Fruit fly (Drosophila melanogaster) whole organism, embryonic: ENCODE data around the gene Nf-YA.
A peak's percentile ranks its signal among the peaks of the same experiment; 100 is the strongest.

Experiments
- Atf-2 ChIP-seq: fragments of 200-800 bp; sonication (Bioruptor generic); optimal IDR thresholded peaks from 2 replicates; lab custom pipeline; 2016; ENCODE audit warnings: missing biosample characterization, missing genetic modification characterization
- Bgb ChIP-seq: fragments of 200-800 bp; sonication (Bioruptor generic); IDR thresholded peaks from 2 replicates; pipeline ENCODE4 v1.3.6; 2022; ENCODE audit warnings: missing biosample characterization, missing genetic modification characterization; ENCODE audit not compliant: partially characterized antibody
- CG10274 ChIP-seq: fragments of 200-800 bp; sonication (Bioruptor generic); optimal IDR thresholded peaks from 3 replicates; lab custom pipeline; 2017; ENCODE audit warnings: missing biosample characterization, mild to moderate bottlenecking, missing genetic modification characterization
- CG10321 ChIP-seq: fragments of 200-800 bp; sonication (Bioruptor generic); IDR thresholded peaks from 2 replicates; pipeline ENCODE4 v1.3.6; 2022; ENCODE audit warnings: missing biosample characterization, missing genetic modification characterization
- CG11085 ChIP-seq: fragments of 200-800 bp; sonication (Bioruptor generic); IDR thresholded peaks from 2 replicates; pipeline ENCODE4 v1.3.6; 2022; ENCODE audit warnings: missing biosample characterization, missing genetic modification characterization
- CG11695 ChIP-seq: fragments of 200-800 bp; sonication (Bioruptor generic); IDR thresholded peaks from 3 replicates; pipeline ENCODE4 v1.3.6; 2022; ENCODE audit warnings: missing biosample characterization, missing genetic modification characterization
- CG14441 ChIP-seq: fragments of 200-800 bp; sonication (Bioruptor generic); IDR thresholded peaks from 2 replicates; pipeline ENCODE4 v1.3.6; 2022; ENCODE audit warnings: missing biosample characterization, missing genetic modification characterization
- CG15514 ChIP-seq: fragments of 200-800 bp; sonication (Bioruptor generic); optimal IDR thresholded peaks from 3 replicates; lab custom pipeline; 2017; ENCODE audit warnings: missing biosample characterization, missing genetic modification characterization, mild to moderate bottlenecking, moderate library complexity, missing genetic modification reagents
- CG1647 ChIP-seq: fragments of 200-800 bp; sonication (Bioruptor generic); optimal IDR thresholded peaks from 3 replicates; lab custom pipeline; 2016; ENCODE audit warnings: missing biosample characterization, missing genetic modification characterization
- CG16813 ChIP-seq: fragments of 200-800 bp; sonication (Bioruptor generic); IDR thresholded peaks from 3 replicates; pipeline ENCODE4 v1.3.6; 2022; ENCODE audit warnings: missing biosample characterization, missing genetic modification characterization; ENCODE audit not compliant: partially characterized antibody
- CG16815 ChIP-seq: fragments of 200-800 bp; sonication (Bioruptor generic); optimal IDR thresholded peaks from 3 replicates; lab custom pipeline; 2017; ENCODE audit warnings: missing biosample characterization, mild to moderate bottlenecking, missing genetic modification characterization
- CG2120 ChIP-seq: fragments of 200-800 bp; sonication (Bioruptor generic); optimal IDR thresholded peaks from 3 replicates; lab custom pipeline; 2016; ENCODE audit warnings: missing biosample characterization, missing genetic modification characterization
- CG32532 ChIP-seq: fragments of 200-800 bp; sonication (Bioruptor generic); IDR thresholded peaks from 2 replicates; pipeline ENCODE4 v1.3.6; 2022; ENCODE audit warnings: missing biosample characterization, missing genetic modification characterization
- CG3281 ChIP-seq: fragments of 200-800 bp; sonication (Bioruptor generic); optimal IDR thresholded peaks from 3 replicates; lab custom pipeline; 2017; ENCODE audit warnings: missing biosample characterization, mild to moderate bottlenecking, missing genetic modification characterization
- CG4424 ChIP-seq: fragments of 200-800 bp; sonication (Bioruptor generic); optimal IDR thresholded peaks from 3 replicates; lab custom pipeline; 2016; ENCODE audit warnings: missing biosample characterization, missing genetic modification characterization
- CG6254 ChIP-seq: fragments of 200-800 bp; sonication (Bioruptor generic); optimal IDR thresholded peaks from 3 replicates; lab custom pipeline; 2017; ENCODE audit warnings: mild to moderate bottlenecking, missing biosample characterization, missing genetic modification reagents, missing genetic modification characterization
- CG8089 ChIP-seq: fragments of 200-800 bp; sonication (Bioruptor generic); optimal IDR thresholded peaks from 3 replicates; lab custom pipeline; 2016; ENCODE audit warnings: missing biosample characterization, missing genetic modification characterization
- CG9215 ChIP-seq: fragments of 200-800 bp; sonication (Bioruptor generic); IDR thresholded peaks from 2 replicates; pipeline ENCODE4 v1.3.6; 2022; ENCODE audit warnings: missing biosample characterization, missing genetic modification characterization
- CG9932 ChIP-seq: fragments of 200-800 bp; sonication (Bioruptor generic); IDR thresholded peaks from 2 replicates; pipeline ENCODE4 v1.3.6; 2022; ENCODE audit warnings: missing biosample characterization, missing genetic modification characterization
- CrebB ChIP-seq: fragments of 200-800 bp; sonication (Bioruptor generic); optimal IDR thresholded peaks from 3 replicates; lab custom pipeline; 2018; ENCODE audit warnings: missing biosample characterization, mild to moderate bottlenecking, missing genetic modification characterization
- D19B ChIP-seq: fragments of 200-800 bp; sonication (Bioruptor generic); optimal IDR thresholded peaks from 2 replicates; lab custom pipeline; 2017; ENCODE audit warnings: missing biosample characterization, mild to moderate bottlenecking, missing genetic modification characterization
- E2f2 ChIP-seq: fragments of 200-800 bp; sonication (Bioruptor generic); IDR thresholded peaks from 2 replicates; pipeline ENCODE4 v1.3.6; 2022; ENCODE audit warnings: missing biosample characterization, missing genetic modification characterization
- ERR ChIP-seq: fragments of 200-800 bp; sonication (Bioruptor generic); optimal IDR thresholded peaks from 2 replicates; lab custom pipeline; 2016; ENCODE audit warnings: missing biosample characterization, missing genetic modification characterization
- Ets65A ChIP-seq: fragments of 200-800 bp; sonication (Bioruptor generic); peaks from one replicate; lab custom pipeline; 2016; ENCODE audit warnings: missing biosample characterization, missing genetic modification characterization
- Med ChIP-seq: fragments of 200-800 bp; sonication (Bioruptor generic); peaks from one replicate; lab custom pipeline; 2016; ENCODE audit warnings: missing biosample characterization, missing genetic modification characterization, mild to moderate bottlenecking, inconsistent platforms, moderate library complexity
- NK7.1 ChIP-seq: fragments of 200-800 bp; sonication (Bioruptor generic); optimal IDR thresholded peaks from 3 replicates; lab custom pipeline; 2016; ENCODE audit warnings: missing biosample characterization, missing genetic modification characterization
- Opbp ChIP-seq: fragments of 200-800 bp; sonication (Bioruptor generic); IDR thresholded peaks from 3 replicates; pipeline ENCODE4 v1.3.6; 2022; ENCODE audit warnings: missing biosample characterization, missing genetic modification characterization; ENCODE audit not compliant: partially characterized antibody
- Rx ChIP-seq: fragments of 200-800 bp; sonication (Bioruptor generic); IDR thresholded peaks from 2 replicates; pipeline ENCODE4 v1.3.6; 2022; ENCODE audit warnings: missing biosample characterization, missing genetic modification characterization
- Sry-β ChIP-seq: fragments of 200-800 bp; sonication (Bioruptor generic); optimal IDR thresholded peaks from 2 replicates; lab custom pipeline; 2018; ENCODE audit warnings: missing biosample characterization, mild to moderate bottlenecking, missing genetic modification characterization, moderate library complexity
- Ssrp ChIP-seq: fragments of 200-800 bp; sonication (Bioruptor generic); optimal IDR thresholded peaks from 2 replicates; lab custom pipeline; 2018; ENCODE audit warnings: missing biosample characterization, mild to moderate bottlenecking, missing genetic modification characterization, moderate library complexity
- Taf1 ChIP-seq: fragments of 200-800 bp; sonication (Bioruptor generic); IDR thresholded peaks from 2 replicates; pipeline ENCODE4 v1.3.6; 2022; ENCODE audit warnings: missing biosample characterization, missing genetic modification characterization
- Tbp ChIP-seq: fragments of >200 bp; optimal IDR thresholded peaks from 2 replicates; lab custom pipeline; 2018; ENCODE audit warnings: missing biosample characterization, missing genetic modification characterization
- az2 ChIP-seq: fragments of 200-800 bp; sonication (Bioruptor generic); optimal IDR thresholded peaks from 3 replicates; lab custom pipeline; 2016; ENCODE audit warnings: missing biosample characterization, missing genetic modification characterization
- bigmax ChIP-seq: fragments of 200-800 bp; sonication (Bioruptor generic); optimal IDR thresholded peaks from 2 replicates; lab custom pipeline; 2018; ENCODE audit warnings: missing biosample characterization, mild to moderate bottlenecking, missing genetic modification characterization
- bowl ChIP-seq: fragments of 200-800 bp; sonication (Bioruptor generic); IDR thresholded peaks from 2 replicates; pipeline ENCODE4 v1.3.6; 2022; ENCODE audit warnings: missing biosample characterization, missing genetic modification characterization
- chn ChIP-seq: fragments of 200-800 bp; sonication (Bioruptor generic); optimal IDR thresholded peaks from 2 replicates; lab custom pipeline; 2016; ENCODE audit warnings: missing biosample characterization, missing genetic modification characterization
- ci ChIP-seq: fragments of 200-800 bp; sonication (Bioruptor generic); IDR thresholded peaks from 3 replicates; pipeline ENCODE4 v1.3.6; 2022; ENCODE audit warnings: missing biosample characterization, missing genetic modification characterization
- en ChIP-seq: fragments of 200-800 bp; sonication (Bioruptor generic); optimal IDR thresholded peaks from 2 replicates; lab custom pipeline; 2016; ENCODE audit warnings: missing biosample characterization, missing genetic modification characterization
- eve ChIP-seq, 2 experiments: fragments of >200 bp; optimal IDR thresholded peaks; 2 replicates each; lab custom pipeline; 2017; ENCODE audit warnings: missing biosample characterization in 2 of 2, missing genetic modification characterization in 2 of 2
- ftz-f1 ChIP-seq: fragments of 200-800 bp; sonication (Bioruptor generic); optimal IDR thresholded peaks from 2 replicates; lab custom pipeline; 2016; ENCODE audit warnings: missing biosample characterization, missing genetic modification characterization
- gfzf ChIP-seq: fragments of 200-800 bp; sonication (Bioruptor generic); optimal IDR thresholded peaks from 2 replicates; lab custom pipeline; 2016; ENCODE audit warnings: missing biosample characterization, mild to moderate bottlenecking, missing genetic modification characterization, moderate library complexity
- insv ChIP-seq, 2 experiments: fragments of 200-800 bp; sonication (Bioruptor generic); optimal IDR thresholded peaks; 3 replicates each; lab custom pipeline; 2016 to 2018; ENCODE audit warnings: missing biosample characterization in 2 of 2, missing genetic modification characterization in 2 of 2
- mld ChIP-seq: fragments of 200-800 bp; sonication (Bioruptor generic); IDR thresholded peaks from 3 replicates; pipeline ENCODE4 v1.3.6; 2022; ENCODE audit warnings: missing biosample characterization, missing genetic modification characterization; ENCODE audit not compliant: partially characterized antibody
- nerfin-1 ChIP-seq: fragments of 200-800 bp; sonication (Bioruptor generic); optimal IDR thresholded peaks from 3 replicates; lab custom pipeline; 2019; ENCODE audit warnings: missing biosample characterization, mild to moderate bottlenecking, missing genetic modification characterization, moderate library complexity
- pzg ChIP-seq: fragments of 200-800 bp; sonication (Bioruptor generic); optimal IDR thresholded peaks from 3 replicates; lab custom pipeline; 2018; ENCODE audit warnings: missing biosample characterization, mild to moderate bottlenecking, missing genetic modification characterization, moderate library complexity
- rib ChIP-seq: fragments of 200-800 bp; sonication (Bioruptor generic); IDR thresholded peaks from 2 replicates; pipeline ENCODE4 v1.3.6; 2022; ENCODE audit warnings: missing biosample characterization, missing genetic modification characterization
- schlank ChIP-seq: fragments of 200-800 bp; sonication (Bioruptor generic); optimal IDR thresholded peaks from 2 replicates; lab custom pipeline; 2018; ENCODE audit warnings: missing biosample characterization, mild to moderate bottlenecking, missing genetic modification characterization
- sug ChIP-seq: fragments of 200-800 bp; optimal IDR thresholded peaks from 2 replicates; lab custom pipeline; 2019; ENCODE audit warnings: missing biosample characterization, mild to moderate bottlenecking, missing genetic modification characterization, moderate library complexity
- tna ChIP-seq: fragments of 200-800 bp; sonication (Bioruptor generic); IDR thresholded peaks from 2 replicates; pipeline ENCODE4 v1.3.6; 2022; ENCODE audit warnings: missing biosample characterization, missing genetic modification characterization; ENCODE audit not compliant: partially characterized antibody
- toy ChIP-seq: fragments of 200-800 bp; sonication (Bioruptor generic); IDR thresholded peaks from 2 replicates; pipeline ENCODE4 v1.3.6; 2022; ENCODE audit warnings: missing biosample characterization, missing genetic modification characterization
- unpg ChIP-seq: fragments of 200-800 bp; sonication (Bioruptor generic); optimal IDR thresholded peaks from 3 replicates; lab custom pipeline; 2018; ENCODE audit warnings: missing biosample characterization, mild to moderate bottlenecking, missing genetic modification characterization, moderate library complexity
- wdn ChIP-seq: fragments of 200-800 bp; sonication (Bioruptor generic); IDR thresholded peaks from 2 replicates; pipeline ENCODE4 v1.3.6; 2022; ENCODE audit warnings: missing biosample characterization, missing genetic modification characterization

Gene Nf-YA

dm6 chr3L:9424528-9424911, 17.5 kb downstream of the Nf-YA start (continued):
- TF ChIP-seq NK7.1 (GFP tag; lab: Kevin White, UChicago) (no peak), pzg (GFP tag; lab: Kevin White, UChicago) (no peak), CG14441 (GFP tag; lab: Robert Waterston, UW) (no peak), CG9215 (GFP tag; lab: Robert Waterston, UW) (no peak), unpg (GFP tag; lab: Kevin White, UChicago) (peak; percentile 65), CG16815 (no peak), Ets65A (no peak), CG9932 (GFP tag; lab: Robert Waterston, UW) (0 out of 2 replicates have a peak, but pooled peaks have one; percentile 19), Atf-2 (no peak), CG8089 (GFP tag; lab: Kevin White, UChicago) (no peak), CG1647 (GFP tag; lab: Kevin White, UChicago) (no peak), gfzf (no peak), Med (GFP tag; lab: Kevin White, UChicago) (peak; percentile 62), ERR (GFP tag; lab: Kevin White, UChicago) (no peak), CG15514 (GFP tag; lab: Kevin White, UChicago) (peak; percentile 20), CG16813 (no peak), CG32532 (GFP tag; lab: Robert Waterston, UW) (peak; percentile 66; the same call in 1 of the 2 replicates), ftz-f1 (no peak), D19B (GFP tag; lab: Kevin White, UChicago) (no peak), CG10321 (GFP tag; lab: Robert Waterston, UW) (no peak), nerfin-1 (tag; lab: Kevin White, UChicago) (peak; percentile 27), CG4424 (peak; percentile 17), CrebB (tag; lab: Kevin White, UChicago) (peak; percentile 21), az2 (GFP tag; lab: Kevin White, UChicago) (no peak), Taf1 (no peak), CG6254 (GFP tag; lab: Kevin White, UChicago) (peak; percentile 1), mld (GFP tag; lab: Robert Waterston, UW) (no peak), eve (GFP tag; optimal IDR thresholded peaks at IDR 0.05; lab: Kevin White, UChicago) (no peak), tna (GFP tag; lab: Robert Waterston, UW) (no peak), sug (no peak), CG3281 (peak; percentile 39), ci (GFP tag; lab: Robert Waterston, UW) (no peak), toy (GFP tag; lab: Robert Waterston, UW) (no peak), CG11695 (GFP tag; lab: Robert Waterston, UW) (peak; percentile 56; the same call in 2 of the 3 replicates), rib (GFP tag; lab: Robert Waterston, UW) (no peak), CG11085 (GFP tag; lab: Robert Waterston, UW) (no peak), E2f2 (GFP tag; lab: Robert Waterston, UW) (peak; percentile 23; the same call in 1 of the 2 replicates), chn (no peak), wdn (GFP tag; lab: Robert Waterston, UW) (no peak), en (GFP tag; lab: Kevin White, UChicago) (no peak), bigmax (GFP tag; lab: Kevin White, UChicago) (no peak), CG2120 (GFP tag; lab: Kevin White, UChicago) (peak; percentile 46), Tbp (no peak), Rx (GFP tag; lab: Robert Waterston, UW) (no peak), schlank (tag; lab: Kevin White, UChicago) (no peak), Opbp (GFP tag; lab: Robert Waterston, UW) (no peak), Ssrp (tag; lab: Kevin White, UChicago) (no peak), bowl (GFP tag; lab: Robert Waterston, UW) (no peak), Sry-β (GFP tag; lab: Kevin White, UChicago) (no peak), Bgb (GFP tag; lab: Robert Waterston, UW) (no peak), insv (GFP tag; optimal IDR thresholded peaks at IDR 0.05; lab: Kevin White, UChicago) (no peak), CG10274 (GFP tag; lab: Kevin White, UChicago) (no peak)
